Fruit fly (Drosophila melanogaster) whole organism, prepupa: Measurements from ENCODE around the gene Enoph.

Experiments
- Blimp-1 ChIP-seq: fragments of 200-800 bp; sonication (Bioruptor generic); optimal IDR thresholded peaks from 3 replicates; lab custom pipeline; 2017; ENCODE audit warnings: missing biosample characterization, missing genetic modification characterization, mild to moderate bottlenecking, moderate library complexity, missing genetic modification reagents
- CG10631 ChIP-seq: fragments of 200-800 bp; sonication (Bioruptor generic); optimal IDR thresholded peaks from 2 replicates; lab custom pipeline; 2016; ENCODE audit warnings: missing biosample characterization, missing genetic modification characterization
- CG10669 ChIP-seq: fragments of 200-800 bp; sonication (Bioruptor generic); optimal IDR thresholded peaks from 3 replicates; lab custom pipeline; 2018; ENCODE audit warnings: missing biosample characterization, mild to moderate bottlenecking, missing genetic modification characterization, moderate library complexity
- CG11902 ChIP-seq: fragments of 200-800 bp; sonication (Bioruptor generic); optimal IDR thresholded peaks from 3 replicates; lab custom pipeline; 2016; ENCODE audit warnings: missing biosample characterization, missing genetic modification characterization
- CG15336 ChIP-seq: fragments of 200-800 bp; sonication (Bioruptor generic); IDR thresholded peaks from 2 replicates; pipeline ENCODE4 v1.3.6; 2022; ENCODE audit warnings: missing biosample characterization, missing genetic modification characterization
- CG16779 ChIP-seq: fragments of 200-800 bp; sonication (Bioruptor generic); optimal IDR thresholded peaks from 3 replicates; lab custom pipeline; 2017; ENCODE audit warnings: missing biosample characterization, mild to moderate bottlenecking, missing genetic modification characterization
- CG32006 ChIP-seq: fragments of 200-800 bp; sonication (Bioruptor generic); optimal IDR thresholded peaks from 3 replicates; lab custom pipeline; 2017; ENCODE audit warnings: missing biosample characterization, mild to moderate bottlenecking, missing genetic modification characterization
- CG4318 ChIP-seq: fragments of 200-800 bp; sonication (Bioruptor generic); optimal IDR thresholded peaks from 3 replicates; lab custom pipeline; 2017; ENCODE audit warnings: missing biosample characterization, mild to moderate bottlenecking, missing genetic modification characterization
- CG6163 ChIP-seq: fragments of 200-800 bp; sonication (Bioruptor generic); IDR thresholded peaks from 3 replicates; pipeline ENCODE4 v1.3.6; 2022; ENCODE audit warnings: missing biosample characterization, missing genetic modification characterization
- CG6276 ChIP-seq: fragments of 200-800 bp; sonication (Bioruptor generic); optimal IDR thresholded peaks from 2 replicates; lab custom pipeline; 2017; ENCODE audit warnings: missing biosample characterization, mild to moderate bottlenecking, missing genetic modification characterization
- CG6792 ChIP-seq: fragments of 200-800 bp; sonication (Bioruptor generic); optimal IDR thresholded peaks from 3 replicates; lab custom pipeline; 2016; ENCODE audit warnings: missing biosample characterization, missing genetic modification characterization
- CG6808 ChIP-seq: fragments of 200-800 bp; sonication (Bioruptor generic); optimal IDR thresholded peaks from 3 replicates; lab custom pipeline; 2017; ENCODE audit warnings: missing biosample characterization, missing genetic modification characterization, mild to moderate bottlenecking, moderate library complexity, missing genetic modification reagents
- CG6854 ChIP-seq: fragments of 200-800 bp; sonication (Bioruptor generic); optimal IDR thresholded peaks from 2 replicates; lab custom pipeline; 2017; ENCODE audit warnings: missing biosample characterization, mild to moderate bottlenecking, missing genetic modification characterization
- CG8119 ChIP-seq: fragments of 200-800 bp; sonication (Bioruptor generic); IDR thresholded peaks from 3 replicates; pipeline ENCODE4 v1.3.6; 2022; ENCODE audit warnings: missing biosample characterization, missing genetic modification characterization
- CG8632 ChIP-seq: fragments of 200-800 bp; sonication (Bioruptor generic); optimal IDR thresholded peaks from 3 replicates; lab custom pipeline; 2016; ENCODE audit warnings: missing biosample characterization, missing genetic modification characterization
- CG9139 ChIP-seq: fragments of 200-800 bp; sonication (Bioruptor generic); optimal IDR thresholded peaks from 3 replicates; lab custom pipeline; 2017; ENCODE audit warnings: missing biosample characterization, mild to moderate bottlenecking, missing genetic modification characterization
- Eip75B ChIP-seq: fragments of 200-800 bp; sonication (Bioruptor generic); optimal IDR thresholded peaks from 3 replicates; lab custom pipeline; 2016; ENCODE audit warnings: missing biosample characterization, missing genetic modification characterization
- Ets96B ChIP-seq: fragments of 200-800 bp; optimal IDR thresholded peaks from 2 replicates; lab custom pipeline; 2019; ENCODE audit warnings: missing biosample characterization, mild to moderate bottlenecking, missing genetic modification characterization, moderate library complexity
- Gug ChIP-seq: fragments of 200-800 bp; sonication (Bioruptor generic); IDR thresholded peaks from 2 replicates; pipeline ENCODE4 v1.3.6; 2022; ENCODE audit warnings: missing biosample characterization, missing genetic modification characterization
- Hr39 ChIP-seq: fragments of 200-800 bp; sonication (Bioruptor generic); optimal IDR thresholded peaks from 2 replicates; lab custom pipeline; 2016; ENCODE audit warnings: missing biosample characterization, missing genetic modification characterization
- Hr4 ChIP-seq: fragments of 200-800 bp; sonication (Bioruptor generic); optimal IDR thresholded peaks from 3 replicates; lab custom pipeline; 2016; ENCODE audit warnings: missing biosample characterization, missing genetic modification characterization
- Met ChIP-seq: fragments of 200-800 bp; sonication (Bioruptor generic); optimal IDR thresholded peaks from 3 replicates; lab custom pipeline; 2016; ENCODE audit warnings: missing biosample characterization, missing genetic modification characterization
- OdsH ChIP-seq: fragments of 200-800 bp; sonication (Bioruptor generic); optimal IDR thresholded peaks from 3 replicates; lab custom pipeline; 2016; ENCODE audit warnings: missing biosample characterization, missing genetic modification characterization
- Sox102F ChIP-seq: fragments of 200-800 bp; sonication (Bioruptor generic); optimal IDR thresholded peaks from 2 replicates; lab custom pipeline; 2016; ENCODE audit warnings: missing biosample characterization, mild to moderate bottlenecking, missing genetic modification characterization
- Sox14 ChIP-seq: fragments of 200-800 bp; sonication (Bioruptor generic); optimal IDR thresholded peaks from 3 replicates; lab custom pipeline; 2016; ENCODE audit warnings: missing biosample characterization, missing genetic modification characterization
- achi ChIP-seq: fragments of 200-800 bp; sonication (Bioruptor generic); optimal IDR thresholded peaks from 3 replicates; lab custom pipeline; 2016; ENCODE audit warnings: missing biosample characterization, missing genetic modification characterization
- acj6 ChIP-seq: fragments of 200-800 bp; sonication (Bioruptor generic); optimal IDR thresholded peaks from 3 replicates; lab custom pipeline; 2016; ENCODE audit warnings: missing biosample characterization, missing genetic modification characterization
- cyc ChIP-seq: fragments of 200-800 bp; sonication (Bioruptor generic); optimal IDR thresholded peaks from 3 replicates; lab custom pipeline; 2016; ENCODE audit warnings: missing biosample characterization, missing genetic modification characterization
- dac ChIP-seq: fragments of 200-800 bp; sonication (Bioruptor generic); optimal IDR thresholded peaks from 2 replicates; lab custom pipeline; 2017; ENCODE audit warnings: missing biosample characterization, mild to moderate bottlenecking, missing genetic modification characterization
- dsx ChIP-seq: fragments of 200-800 bp; optimal IDR thresholded peaks from 3 replicates; lab custom pipeline; 2019; ENCODE audit warnings: missing biosample characterization, mild to moderate bottlenecking, missing genetic modification characterization, moderate library complexity; ENCODE audit not compliant: poor library complexity, severe bottlenecking
- eg ChIP-seq: fragments of 200-800 bp; sonication (Bioruptor generic); IDR thresholded peaks from 3 replicates; pipeline ENCODE4 v1.3.6; 2022; ENCODE audit warnings: missing biosample characterization, missing genetic modification characterization
- fd59A ChIP-seq: fragments of 200-800 bp; sonication (Bioruptor generic); optimal IDR thresholded peaks from 2 replicates; lab custom pipeline; 2017; ENCODE audit warnings: missing biosample characterization, mild to moderate bottlenecking, missing genetic modification characterization, missing genetic modification reagents
- fd85E ChIP-seq: fragments of 200-800 bp; sonication (Bioruptor generic); optimal IDR thresholded peaks from 3 replicates; lab custom pipeline; 2016; ENCODE audit warnings: missing biosample characterization, missing genetic modification characterization
- fkh ChIP-seq: fragments of 200-800 bp; sonication (Bioruptor generic); optimal IDR thresholded peaks from 3 replicates; lab custom pipeline; 2017; ENCODE audit warnings: missing biosample characterization, mild to moderate bottlenecking, missing genetic modification characterization, moderate library complexity
- lz ChIP-seq: fragments of 200-800 bp; sonication (Bioruptor generic); optimal IDR thresholded peaks from 3 replicates; lab custom pipeline; 2016; ENCODE audit warnings: missing biosample characterization, missing genetic modification characterization
- pdm3 ChIP-seq: fragments of 200-800 bp; sonication (Bioruptor generic); optimal IDR thresholded peaks from 3 replicates; lab custom pipeline; 2016; ENCODE audit warnings: missing biosample characterization, missing genetic modification characterization
- salr ChIP-seq, 2 experiments: fragments of 200-800 bp; sonication (Bioruptor generic); optimal IDR thresholded peaks; 3 replicates each; lab custom pipeline; 2016 to 2018; ENCODE audit warnings: missing biosample characterization in 2 of 2, missing genetic modification characterization in 2 of 2, mild to moderate bottlenecking in 1 of 2
- spab ChIP-seq: fragments of 200-800 bp; sonication (Bioruptor generic); optimal IDR thresholded peaks from 2 replicates; lab custom pipeline; 2017; ENCODE audit warnings: missing biosample characterization, mild to moderate bottlenecking, missing genetic modification characterization, missing genetic modification reagents
- ss ChIP-seq, 2 experiments: fragments of 200-800 bp; sonication (Bioruptor generic); optimal IDR thresholded peaks; 2 replicates in 1 of 2; 3 replicates in 1 of 2; lab custom pipeline; 2017 to 2018; ENCODE audit warnings: mild to moderate bottlenecking in 2 of 2, missing biosample characterization in 2 of 2, missing genetic modification characterization in 2 of 2, moderate library complexity in 1 of 2
- svp ChIP-seq: fragments of 200-800 bp; sonication (Bioruptor generic); peaks from one replicate; lab custom pipeline; 2016; ENCODE audit warnings: missing biosample characterization, missing genetic modification characterization
- topi ChIP-seq: fragments of 200-800 bp; sonication (Bioruptor generic); optimal IDR thresholded peaks from 3 replicates; lab custom pipeline; 2016; ENCODE audit warnings: missing biosample characterization, missing genetic modification characterization
- vri ChIP-seq: fragments of 200-800 bp; sonication (Bioruptor generic); optimal IDR thresholded peaks from 3 replicates; lab custom pipeline; 2016; ENCODE audit warnings: missing biosample characterization, mild to moderate bottlenecking, missing genetic modification characterization

Enoph gene

dm6 chr3R:5215334-5216307, 40.9 kb downstream of the Enoph start (continued):
- peak; percentile 93 for TF ChIP-seq pdm3 (GFP tag; lab: Kevin White, UChicago)
- peak; percentile 92 for TF ChIP-seq svp (GFP tag; lab: Kevin White, UChicago)
- peak; percentile 86 for TF ChIP-seq eg
- peak; percentile 91 for TF ChIP-seq CG6792 (GFP tag; lab: Kevin White, UChicago)
- TF ChIP-seq CG8632: peak; percentile 87
- peak; percentile 84 for TF ChIP-seq spab (GFP tag; lab: Kevin White, UChicago)
- TF ChIP-seq Met (GFP tag; lab: Kevin White, UChicago): peak; percentile 93
- peak; percentile 43 for TF ChIP-seq CG9139
- peak; percentile 89 for TF ChIP-seq CG32006
- TF ChIP-seq dac (GFP tag; lab: Kevin White, UChicago): peak; percentile 78
- TF ChIP-seq lz (GFP tag; lab: Kevin White, UChicago): peak; percentile 90

dm6 chr3R:5214162-5214916, 42.1 kb downstream of the Enoph start:
- TF ChIP-seq Hr4 (GFP tag; lab: Kevin White, UChicago) (peak; percentile 6), CG6163 (GFP tag; lab: Robert Waterston, UW) (peak; percentile 41; the same call in 1 of the 3 replicates), Blimp-1 (GFP tag; lab: Kevin White, UChicago) (peak; percentile 62), Gug (GFP tag; lab: Robert Waterston, UW) (peak; percentile 24; the same call in 1 of the 2 replicates), eg (peak; percentile 51; the same call in 1 of the 3 replicates), OdsH (peak; percentile 13), CG32006 (peak; percentile 44), fd59A (no peak), CG8632 (no peak), fkh (GFP tag; lab: Kevin White, UChicago) (peak; percentile 61), acj6 (GFP tag; lab: Kevin White, UChicago) (no peak), dsx (no peak), CG15336 (peak; percentile 46; the same call in 1 of the 2 replicates), CG8119 (GFP tag; lab: Robert Waterston, UW) (peak; percentile 38; the same call in 2 of the 3 replicates), salr (GFP tag; optimal IDR thresholded peaks at IDR 0.05; lab: Kevin White, UChicago) (peak in 1 of 2 experiments; percentile 15)

- TF ChIP-seq fkh (GFP tag; lab: Kevin White, UChicago): no peak
- no peak for TF ChIP-seq Eip75B (GFP tag; lab: Kevin White, UChicago)
- TF ChIP-seq Sox14: no peak
- no peak for TF ChIP-seq CG6276 (GFP tag; lab: Kevin White, UChicago)
- no peak for TF ChIP-seq fd59A
- no peak for TF ChIP-seq dac (GFP tag; lab: Kevin White, UChicago)
- no peak for TF ChIP-seq spab (GFP tag; lab: Kevin White, UChicago)
- no peak for TF ChIP-seq CG4318 (GFP tag; lab: Kevin White, UChicago)
- TF ChIP-seq CG11902 (GFP tag; lab: Kevin White, UChicago): no peak
- TF ChIP-seq CG10669: no peak
- no peak for TF ChIP-seq svp (GFP tag; lab: Kevin White, UChicago)
- no peak for TF ChIP-seq OdsH
- TF ChIP-seq vri: no peak
- peak; percentile 48 to 54 for TF ChIP-seq ss (GFP tag; optimal IDR thresholded peaks at IDR 0.05; lab: Kevin White, UChicago)
- no peak for TF ChIP-seq fd85E
- TF ChIP-seq achi: no peak
- TF ChIP-seq dsx: peak; percentile 27
- no peak for TF ChIP-seq CG10631 (GFP tag; lab: Kevin White, UChicago)
- no peak for TF ChIP-seq Hr4 (GFP tag; lab: Kevin White, UChicago)
- no peak for TF ChIP-seq Hr39 (GFP tag; lab: Kevin White, UChicago)
- no peak for TF ChIP-seq CG6792 (GFP tag; lab: Kevin White, UChicago)
- TF ChIP-seq CG8119 (GFP tag; lab: Robert Waterston, UW): no peak
- TF ChIP-seq CG15336: no peak
- no peak for TF ChIP-seq acj6 (GFP tag; lab: Kevin White, UChicago)
- TF ChIP-seq topi: no peak
- no peak for TF ChIP-seq CG16779
- no peak for TF ChIP-seq pdm3 (GFP tag; lab: Kevin White, UChicago)
- no peak for TF ChIP-seq Ets96B (tag; lab: Kevin White, UChicago)
- no peak for TF ChIP-seq Sox102F (GFP tag; lab: Kevin White, UChicago)
- TF ChIP-seq CG6854: peak; percentile 15
- TF ChIP-seq CG6808: peak; percentile 23
- TF ChIP-seq cyc (GFP tag; lab: Kevin White, UChicago): no peak
- no peak for TF ChIP-seq lz (GFP tag; lab: Kevin White, UChicago)
Observed at dm6 chr3R:5213309-5213708, 43.2 kb downstream of the Enoph start.
